Worm (Caenorhabditis elegans): ENCODE results near the gene rpl-36.

- TF ChIP-seq klf-2 (GFP tag; conservative IDR thresholded peaks at IDR 0.05) = no peak
- TF ChIP-seq tab-1 (GFP tag; IDR thresholded peaks at IDR 0.05) = no peak
- no peak for TF ChIP-seq med-1 (GFP tag; optimal IDR thresholded peaks at IDR 0.05; ENCODE audit: insufficient read depth)
- no peak for TF ChIP-seq flt-1 (GFP tag; IDR thresholded peaks at IDR 0.05)
- no peak for TF ChIP-seq ztf-23 (GFP tag; IDR thresholded peaks at IDR 0.05)
- TF ChIP-seq T22C8.4 (GFP tag; IDR thresholded peaks at IDR 0.05) = no peak
- TF ChIP-seq ztf-29 (GFP tag; IDR thresholded peaks at IDR 0.05) = no peak
- TF ChIP-seq ref-1 (GFP tag; conservative IDR thresholded peaks at IDR 0.05) = no peak
- TF ChIP-seq cog-1 (tag; optimal IDR thresholded peaks at IDR 0.05) = no peak
Measured at ce11 chrIII:7221103-7221502, 41.1 kb downstream of the rpl-36 start.
